Worm (Caenorhabditis elegans): ENCODE results near the gene hil-4.

hil-4 gene

ce11 chrV:4730075-4730474 is 24.0 kb upstream of the hil-4 start, which contains the start of gene tig-2:
Gene tig-2 (minus strand): TSS chrV:4730161.
- TF ChIP-seq C34F6.9 (tag; optimal IDR thresholded peaks at IDR 0.05) (peak; percentile 29), lin-13 (GFP tag; optimal IDR thresholded peaks at IDR 0.05) (peak; percentile 1), F13H6.1 (tag; optimal IDR thresholded peaks at IDR 0.05) (peak; percentile 58), nhr-129 (tag; optimal IDR thresholded peaks at IDR 0.05) (peak; percentile 54), ztf-1 (GFP tag; conservative IDR thresholded peaks at IDR 0.05) (no peak), lsy-2 (tag; optimal IDR thresholded peaks at IDR 0.05) (peak in 1 of 2 experiments; percentile 20), R02D3.7 (tag; optimal IDR thresholded peaks at IDR 0.05) (no peak), elt-1 (tag; optimal IDR thresholded peaks at IDR 0.05) (no peak), mbf-1 (tag; optimal IDR thresholded peaks at IDR 0.05) (no peak), nhr-10 (tag; optimal IDR thresholded peaks at IDR 0.05) (no peak), crh-2 (tag; optimal IDR thresholded peaks at IDR 0.05) (peak; percentile 2), sem-4 (tag; optimal IDR thresholded peaks at IDR 0.05) (no peak), Y55F3AM.14 (GFP tag; optimal IDR thresholded peaks at IDR 0.05) (peak; percentile 59)

- TF ChIP-seq elt-1 (tag; optimal IDR thresholded peaks at IDR 0.05) = no peak
- peak; percentile 40 for TF ChIP-seq sma-3 (GFP tag; optimal IDR thresholded peaks at IDR 0.05)
- no peak for TF ChIP-seq nhr-77 (tag; optimal IDR thresholded peaks at IDR 0.05)
- TF ChIP-seq blmp-1 (tag; optimal IDR thresholded peaks at IDR 0.05; ENCODE audit: insufficient read depth) = no peak
- TF ChIP-seq lin-13 (GFP tag; optimal IDR thresholded peaks at IDR 0.05) = peak; percentile 59
- peak; percentile 71 for TF ChIP-seq mab-5 (tag; optimal IDR thresholded peaks at IDR 0.05)
- TF ChIP-seq nhr-6 (tag; optimal IDR thresholded peaks at IDR 0.05) = no peak
- TF ChIP-seq nhr-25 (tag; optimal IDR thresholded peaks at IDR 0.05) = peak; percentile 54
- no peak for TF ChIP-seq ceh-16 (tag; optimal IDR thresholded peaks at IDR 0.05)
- TF ChIP-seq gmeb-1 (tag; optimal IDR thresholded peaks at IDR 0.05) = peak; percentile 69
- peak; percentile 73 for TF ChIP-seq unc-55 (GFP tag; optimal IDR thresholded peaks at IDR 0.05)
- peak; percentile 60 for TF ChIP-seq C34F6.9 (tag; optimal IDR thresholded peaks at IDR 0.05)
- TF ChIP-seq nhr-129 (tag; optimal IDR thresholded peaks at IDR 0.05) = peak; percentile 38
- TF ChIP-seq lin-11 (tag; optimal IDR thresholded peaks at IDR 0.05) = peak; percentile 47
- TF ChIP-seq F13H6.1 (tag; optimal IDR thresholded peaks at IDR 0.05) = peak; percentile 58
- no peak for TF ChIP-seq nhr-10 (tag; optimal IDR thresholded peaks at IDR 0.05)
- TF ChIP-seq fos-1 (tag; optimal IDR thresholded peaks at IDR 0.05) = peak; percentile 30
- no peak for TF ChIP-seq ztf-11 (tag; optimal IDR thresholded peaks at IDR 0.05)
- peak; percentile 51 for TF ChIP-seq sma-9 (GFP tag; optimal IDR thresholded peaks at IDR 0.05)
- TF ChIP-seq sma-9 (tag; optimal IDR thresholded peaks at IDR 0.05) = no peak
- peak; percentile 42 for TF ChIP-seq crh-2 (tag; optimal IDR thresholded peaks at IDR 0.05)
- TF ChIP-seq ztf-1 (GFP tag; conservative IDR thresholded peaks at IDR 0.05) = no peak
- TF ChIP-seq skn-1 (tag; optimal IDR thresholded peaks at IDR 0.05) = peak; percentile 12
- TF ChIP-seq unc-39 (tag; optimal IDR thresholded peaks at IDR 0.05) = no peak
- TF ChIP-seq lsy-2 (tag; optimal IDR thresholded peaks at IDR 0.05) = peak in 1 of 2 experiments; percentile 67
- peak; percentile 3 for TF ChIP-seq ama-1 (optimal IDR thresholded peaks at IDR 0.05)
- TF ChIP-seq sem-4 (tag; optimal IDR thresholded peaks at IDR 0.05) = peak; percentile 48
- peak; percentile 6 for TF ChIP-seq nhr-21 (tag; optimal IDR thresholded peaks at IDR 0.05)
Observed at ce11 chrV:4731154-4731961, 22.8 kb upstream of the hil-4 start, which contains the start of gene F39G3.3. Gene F39G3.3 (plus strand): TSS chrV:4731911.

ce11 chrV:4733952-4734351 is 20.2 kb upstream of the hil-4 start:
- TF ChIP-seq lin-39 (tag; optimal IDR thresholded peaks at IDR 0.05) (no peak), ztf-4 (tag; optimal IDR thresholded peaks at IDR 0.05) (no peak), skn-1 (tag; optimal IDR thresholded peaks at IDR 0.05) (no peak), nhr-129 (tag; optimal IDR thresholded peaks at IDR 0.05) (no peak), blmp-1 (tag; optimal IDR thresholded peaks at IDR 0.05; ENCODE audit: insufficient read depth) (no peak), nhr-237 (tag; optimal IDR thresholded peaks at IDR 0.05) (no peak), crh-2 (tag; optimal IDR thresholded peaks at IDR 0.05) (no peak), nhr-12 (tag; optimal IDR thresholded peaks at IDR 0.05) (no peak), ztf-1 (GFP tag; conservative IDR thresholded peaks at IDR 0.05) (no peak), R02D3.7 (tag; optimal IDR thresholded peaks at IDR 0.05) (no peak), mdl-1 (tag; optimal IDR thresholded peaks at IDR 0.05) (no peak), dmd-4 (tag; optimal IDR thresholded peaks at IDR 0.05) (no peak), nhr-25 (tag; optimal IDR thresholded peaks at IDR 0.05) (no peak), unc-62 (GFP tag; optimal IDR thresholded peaks at IDR 0.05) (no peak), sma-3 (GFP tag; optimal IDR thresholded peaks at IDR 0.05) (no peak), elt-1 (tag; optimal IDR thresholded peaks at IDR 0.05) (no peak), ZK546.5 (tag; optimal IDR thresholded peaks at IDR 0.05) (no peak), nhr-11 (tag; optimal IDR thresholded peaks at IDR 0.05) (no peak)
